Fruit fly (Drosophila melanogaster) whole organism, embryonic: ENCODE measurements around the gene Osi18.
A peak's percentile ranks its signal among the peaks of the same experiment; 100 is the strongest.

Experiments used
- Adf1 ChIP-seq: fragments of 200-800 bp; sonication (Bioruptor generic); IDR thresholded peaks from 2 replicates; pipeline ENCODE4 v1.3.6; 2022; ENCODE audit warnings: missing biosample characterization, missing genetic modification characterization
- B-H2 ChIP-seq: fragments of 200-800 bp; sonication (Bioruptor generic); optimal IDR thresholded peaks from 2 replicates; lab custom pipeline; 2018; ENCODE audit warnings: missing biosample characterization, mild to moderate bottlenecking, missing genetic modification characterization
- Bgb ChIP-seq: fragments of 200-800 bp; sonication (Bioruptor generic); IDR thresholded peaks from 2 replicates; pipeline ENCODE4 v1.3.6; 2022; ENCODE audit warnings: missing biosample characterization, missing genetic modification characterization; ENCODE audit not compliant: partially characterized antibody
- BtbVII ChIP-seq: fragments of 200-800 bp; sonication (Bioruptor generic); optimal IDR thresholded peaks from 3 replicates; lab custom pipeline; 2017; ENCODE audit warnings: missing biosample characterization, mild to moderate bottlenecking, missing genetic modification characterization
- CG10321 ChIP-seq: fragments of 200-800 bp; sonication (Bioruptor generic); IDR thresholded peaks from 2 replicates; pipeline ENCODE4 v1.3.6; 2022; ENCODE audit warnings: missing biosample characterization, missing genetic modification characterization
- CG10366 ChIP-seq: fragments of 200-800 bp; sonication (Bioruptor generic); IDR thresholded peaks from 2 replicates; pipeline ENCODE4 v1.3.6; 2022; ENCODE audit warnings: missing biosample characterization, missing genetic modification characterization
- CG10431 ChIP-seq: fragments of 200-800 bp; sonication (Bioruptor generic); optimal IDR thresholded peaks from 3 replicates; lab custom pipeline; 2018; ENCODE audit warnings: missing biosample characterization, mild to moderate bottlenecking, missing genetic modification characterization
- CG10979 ChIP-seq: fragments of 200-800 bp; sonication (Bioruptor generic); optimal IDR thresholded peaks from 2 replicates; lab custom pipeline; 2018; ENCODE audit warnings: missing biosample characterization, mild to moderate bottlenecking, missing genetic modification characterization, moderate library complexity
- CG13624 ChIP-seq: fragments of 200-800 bp; sonication (Bioruptor generic); optimal IDR thresholded peaks from 2 replicates; lab custom pipeline; 2016; ENCODE audit warnings: missing biosample characterization, missing genetic modification characterization
- CG14014 ChIP-seq: fragments of 200-800 bp; sonication (Bioruptor generic); IDR thresholded peaks from 2 replicates; pipeline ENCODE4 v1.3.6; 2022; ENCODE audit warnings: missing biosample characterization, missing genetic modification characterization
- CG1602 ChIP-seq: fragments of 200-800 bp; sonication (Bioruptor generic); optimal IDR thresholded peaks from 3 replicates; lab custom pipeline; 2016; ENCODE audit warnings: missing biosample characterization, missing genetic modification characterization
- CG17612 ChIP-seq: fragments of 200-800 bp; sonication (Bioruptor generic); IDR thresholded peaks from 2 replicates; pipeline ENCODE4 v1.3.6; 2022; ENCODE audit warnings: missing biosample characterization, missing genetic modification characterization
- CG18476 ChIP-seq: fragments of 200-800 bp; sonication (Bioruptor generic); optimal IDR thresholded peaks from 2 replicates; lab custom pipeline; 2016; ENCODE audit warnings: missing biosample characterization, mild to moderate bottlenecking, missing genetic modification characterization
- CG4282 ChIP-seq: fragments of 200-800 bp; sonication (Bioruptor generic); optimal IDR thresholded peaks from 2 replicates; lab custom pipeline; 2016; ENCODE audit warnings: missing biosample characterization, missing genetic modification characterization
- CG5245 ChIP-seq: fragments of 200-800 bp; sonication (Bioruptor generic); optimal IDR thresholded peaks from 3 replicates; lab custom pipeline; 2016; ENCODE audit warnings: missing biosample characterization, missing genetic modification characterization
- CG7357 ChIP-seq: fragments of 200-800 bp; sonication (Bioruptor generic); IDR thresholded peaks from 3 replicates; pipeline ENCODE4 v1.3.6; 2022; ENCODE audit warnings: missing biosample characterization, missing genetic modification characterization
- CG7963 ChIP-seq: fragments of 200-800 bp; sonication (Bioruptor generic); IDR thresholded peaks from 3 replicates; pipeline ENCODE4 v1.3.6; 2022; ENCODE audit warnings: missing biosample characterization, missing genetic modification characterization; ENCODE audit not compliant: partially characterized antibody
- CG8281 ChIP-seq: fragments of 200-800 bp; sonication (Bioruptor generic); optimal IDR thresholded peaks from 2 replicates; lab custom pipeline; 2018; ENCODE audit warnings: missing biosample characterization, mild to moderate bottlenecking, missing genetic modification characterization, moderate library complexity
- CG8924 ChIP-seq: fragments of 200-800 bp; optimal IDR thresholded peaks from 3 replicates; lab custom pipeline; 2019; ENCODE audit warnings: missing biosample characterization, mild to moderate bottlenecking, missing genetic modification characterization, moderate library complexity
- CTCF ChIP-seq: fragments of 200-800 bp; sonication (Bioruptor generic); optimal IDR thresholded peaks from 2 replicates; lab custom pipeline; 2017; ENCODE audit warnings: missing biosample characterization, mild to moderate bottlenecking, missing genetic modification characterization, moderate library complexity
- Camta ChIP-seq: fragments of 200-800 bp; sonication (Bioruptor generic); optimal IDR thresholded peaks from 2 replicates; lab custom pipeline; 2016; ENCODE audit warnings: missing biosample characterization, missing genetic modification characterization
- Deaf1 ChIP-seq: fragments of 200-800 bp; optimal IDR thresholded peaks from 3 replicates; lab custom pipeline; 2019; ENCODE audit warnings: missing biosample characterization, mild to moderate bottlenecking, missing genetic modification characterization, moderate library complexity
- Doc3 ChIP-seq: fragments of 200-800 bp; sonication (Bioruptor generic); IDR thresholded peaks from 3 replicates; pipeline ENCODE4 v1.3.6; 2022; ENCODE audit warnings: missing biosample characterization, missing genetic modification characterization; ENCODE audit not compliant: partially characterized antibody
- E2f1 ChIP-seq: fragments of 200-800 bp; sonication (Bioruptor generic); IDR thresholded peaks from 2 replicates; pipeline ENCODE4 v1.3.6; 2022; ENCODE audit warnings: missing biosample characterization, missing genetic modification characterization
- Elba2 ChIP-seq: fragments of 200-800 bp; sonication (Bioruptor generic); optimal IDR thresholded peaks from 3 replicates; lab custom pipeline; 2016; ENCODE audit warnings: missing biosample characterization, missing genetic modification characterization
- Ets97D ChIP-seq: fragments of 200-800 bp; sonication (Bioruptor generic); optimal IDR thresholded peaks from 3 replicates; lab custom pipeline; 2016; ENCODE audit warnings: missing biosample characterization, missing genetic modification characterization
- Fer3 ChIP-seq: fragments of 200-800 bp; sonication (Bioruptor generic); optimal IDR thresholded peaks from 2 replicates; lab custom pipeline; 2018; ENCODE audit warnings: missing biosample characterization, mild to moderate bottlenecking, missing genetic modification characterization, moderate library complexity
- Gsc ChIP-seq: fragments of 200-800 bp; sonication (Bioruptor generic); IDR thresholded peaks from 2 replicates; pipeline ENCODE4 v1.3.6; 2022; ENCODE audit warnings: missing biosample characterization, missing genetic modification characterization
- HLH3B ChIP-seq: fragments of 200-800 bp; sonication (Bioruptor generic); IDR thresholded peaks from 2 replicates; pipeline ENCODE4 v1.3.6; 2022; ENCODE audit warnings: missing biosample characterization, missing genetic modification characterization
- NFAT ChIP-seq: fragments of 200-800 bp; sonication (Bioruptor generic); IDR thresholded peaks from 2 replicates; pipeline ENCODE4 v1.3.6; 2022; ENCODE audit warnings: missing biosample characterization, missing genetic modification characterization
- Nf-YB ChIP-seq: fragments of 200-800 bp; sonication (Bioruptor generic); optimal IDR thresholded peaks from 3 replicates; lab custom pipeline; 2019; ENCODE audit warnings: missing biosample characterization, mild to moderate bottlenecking, missing genetic modification characterization, moderate library complexity
- Poxn ChIP-seq: fragments of 200-800 bp; sonication (Bioruptor generic); IDR thresholded peaks from 2 replicates; pipeline ENCODE4 v1.3.6; 2022; ENCODE audit warnings: missing biosample characterization, missing genetic modification characterization
- Ptx1 ChIP-seq: fragments of 200-800 bp; sonication (Bioruptor generic); IDR thresholded peaks from 2 replicates; pipeline ENCODE4 v1.3.6; 2022; ENCODE audit warnings: missing biosample characterization, missing genetic modification characterization
- Tbp ChIP-seq: fragments of >200 bp; optimal IDR thresholded peaks from 2 replicates; lab custom pipeline; 2018; ENCODE audit warnings: missing biosample characterization, missing genetic modification characterization
- cato ChIP-seq: fragments of 200-800 bp; sonication (Bioruptor generic); optimal IDR thresholded peaks from 2 replicates; lab custom pipeline; 2016; ENCODE audit warnings: missing biosample characterization, missing genetic modification characterization, borderline replicate concordance
- cg ChIP-seq: fragments of 200-800 bp; sonication (Bioruptor generic); optimal IDR thresholded peaks from 3 replicates; lab custom pipeline; 2019; ENCODE audit warnings: missing biosample characterization, mild to moderate bottlenecking, missing genetic modification characterization, moderate library complexity
- eve ChIP-seq, 2 experiments: fragments of >200 bp; optimal IDR thresholded peaks; 2 replicates each; lab custom pipeline; 2017; ENCODE audit warnings: missing biosample characterization in 2 of 2, missing genetic modification characterization in 2 of 2
- kah ChIP-seq: fragments of 200-800 bp; sonication (Bioruptor generic); optimal IDR thresholded peaks from 2 replicates; lab custom pipeline; 2018; ENCODE audit warnings: missing biosample characterization, mild to moderate bottlenecking, missing genetic modification characterization
- kni ChIP-seq: fragments of 200-800 bp; sonication (Bioruptor generic); optimal IDR thresholded peaks from 3 replicates; lab custom pipeline; 2017; ENCODE audit warnings: mild to moderate bottlenecking, missing biosample characterization, missing genetic modification reagents, missing genetic modification characterization
- knrl ChIP-seq: fragments of 200-800 bp; sonication (Bioruptor generic); IDR thresholded peaks from 3 replicates; pipeline ENCODE4 v1.3.6; 2022; ENCODE audit warnings: missing biosample characterization, missing genetic modification characterization; ENCODE audit not compliant: partially characterized antibody
- lola ChIP-seq, 3 experiments: fragments of >200 bp in 2 of 3; fragments of 200-800 bp in 1 of 3; sonication (Bioruptor generic) in 1 of 3; optimal IDR thresholded peaks; 2 replicates each; lab custom pipeline; 2017 to 2019; ENCODE audit warnings: missing biosample characterization in 3 of 3, missing genetic modification characterization in 3 of 3, mild to moderate bottlenecking in 1 of 3, moderate library complexity in 1 of 3
- org-1 ChIP-seq: fragments of 200-800 bp; sonication (Bioruptor generic); optimal IDR thresholded peaks from 2 replicates; lab custom pipeline; 2017; ENCODE audit warnings: missing biosample characterization, missing genetic modification characterization
- p53 ChIP-seq: fragments of 200-800 bp; sonication (Bioruptor generic); optimal IDR thresholded peaks from 2 replicates; lab custom pipeline; 2016; ENCODE audit warnings: missing biosample characterization, missing genetic modification characterization
- pan ChIP-seq, 4 experiments: fragments of >200 bp in 3 of 4; fragments of 200-800 bp in 1 of 4; sonication (Bioruptor generic) in 1 of 4; optimal IDR thresholded peaks in 3 of 4; IDR thresholded peaks in 1 of 4; 2 replicates each; pipeline versions ENCODE4 v1.3.6 to Lab custom; 2017 to 2022; ENCODE audit warnings: missing biosample characterization in 2 of 4, missing genetic modification characterization in 2 of 4, mixed read lengths in 1 of 4
- pum ChIP-seq: fragments of 200-800 bp; sonication (Bioruptor generic); optimal IDR thresholded peaks from 2 replicates; lab custom pipeline; 2016; ENCODE audit warnings: missing biosample characterization, missing genetic modification characterization
- sens ChIP-seq: fragments of 200-800 bp; sonication (Bioruptor generic); peaks from one replicate; lab custom pipeline; 2016; ENCODE audit warnings: missing biosample characterization, missing genetic modification characterization
- sna ChIP-seq: fragments of 200-800 bp; sonication (Bioruptor generic); IDR thresholded peaks from 2 replicates; pipeline ENCODE4 v1.3.6; 2022; ENCODE audit warnings: missing biosample characterization, missing genetic modification characterization; ENCODE audit not compliant: partially characterized antibody
- tgo ChIP-seq: fragments of 200-800 bp; sonication (Bioruptor generic); IDR thresholded peaks from 3 replicates; pipeline ENCODE4 v1.3.6; 2022; ENCODE audit warnings: missing biosample characterization, missing genetic modification characterization
- wek ChIP-seq: fragments of 200-800 bp; sonication (Bioruptor generic); optimal IDR thresholded peaks from 3 replicates; lab custom pipeline; 2018; ENCODE audit warnings: missing biosample characterization, mild to moderate bottlenecking, missing genetic modification characterization, moderate library complexity
- z ChIP-seq: fragments of 200-800 bp; sonication (Bioruptor generic); IDR thresholded peaks from 3 replicates; pipeline ENCODE4 v1.3.6; 2022; ENCODE audit warnings: missing biosample characterization, missing genetic modification characterization

Osi18 gene

dm6 chr3R:6377497-6377896, 47.4 kb downstream of the Osi18 start, which contains the start of gene CG42537:
Gene CG42537 (plus strand): TSS chr3R:6377797.
- TF ChIP-seq eve (GFP tag; optimal IDR thresholded peaks at IDR 0.05; lab: Kevin White, UChicago) (no peak), p53 (no peak), sens (GFP tag; lab: Kevin White, UChicago) (peak; percentile 53), Doc3 (GFP tag; lab: Robert Waterston, UW) (no peak)
- TF ChIP-seq, all 482 proteins: peak for 1

dm6 chr3R:6380129-6380528, 50.1 kb downstream of the Osi18 start, which contains the start of the genes CG1024 and TfIIFalpha:
Gene CG1024 (minus strand): TSS chr3R:6380328.
Gene TfIIFalpha (plus strand): TSS chr3R:6380467.
- TF ChIP-seq Bgb (GFP tag; lab: Robert Waterston, UW), result peak; percentile 79
- TF ChIP-seq CG7357, result no peak
- TF ChIP-seq BtbVII, result no peak
- no peak for TF ChIP-seq Elba2
- no peak for TF ChIP-seq B-H2 (GFP tag; lab: Kevin White, UChicago)
- peak; percentile 4 for TF ChIP-seq CG10979 (tag; lab: Kevin White, UChicago)
- TF ChIP-seq CG17612 (GFP tag; lab: Robert Waterston, UW), result no peak
- no peak for TF ChIP-seq NFAT (GFP tag; lab: Robert Waterston, UW)
- TF ChIP-seq CG18476 (GFP tag; lab: Kevin White, UChicago), result no peak
- peak; percentile 81 for TF ChIP-seq knrl
- TF ChIP-seq E2f1 (GFP tag; lab: Robert Waterston, UW), result no peak
- peak; percentile 87 for TF ChIP-seq CG7963
- no peak for TF ChIP-seq CG8924
- no peak for TF ChIP-seq CG5245 (GFP tag; lab: Kevin White, UChicago)
- TF ChIP-seq sna, result peak; percentile 90
- no peak for TF ChIP-seq Ptx1 (GFP tag; lab: Robert Waterston, UW)
- no peak for TF ChIP-seq Poxn (GFP tag; lab: Robert Waterston, UW)
- TF ChIP-seq Tbp (GFP tag; lab: Kevin White, UChicago), result no peak
- no peak for TF ChIP-seq Fer3 (tag; lab: Kevin White, UChicago)
- no peak for TF ChIP-seq Deaf1
- no peak for TF ChIP-seq org-1 (GFP tag; lab: Kevin White, UChicago)
- no peak for TF ChIP-seq z
- no peak for TF ChIP-seq kni (GFP tag; lab: Kevin White, UChicago)
- TF ChIP-seq CG1602 (GFP tag; lab: Kevin White, UChicago), result no peak
- TF ChIP-seq tgo (GFP tag; lab: Robert Waterston, UW), result no peak
- no peak for TF ChIP-seq CG10431 (GFP tag; lab: Kevin White, UChicago)
- no peak for TF ChIP-seq CG13624
- no peak for TF ChIP-seq CG10366 (GFP tag; lab: Robert Waterston, UW)
- TF ChIP-seq CG8281 (tag; lab: Kevin White, UChicago), result no peak
- TF ChIP-seq Adf1, result 0 out of 2 replicates have a peak, but pooled peaks have one; percentile 8
- TF ChIP-seq Camta, result no peak
- no peak for TF ChIP-seq Nf-YB (GFP tag; lab: Kevin White, UChicago)
- TF ChIP-seq lola (GFP tag; optimal IDR thresholded peaks at IDR 0.05; lab: Kevin White, UChicago), result no peak
- no peak for TF ChIP-seq HLH3B (GFP tag; lab: Robert Waterston, UW)
- TF ChIP-seq Gsc (GFP tag; lab: Robert Waterston, UW), result no peak
- no peak for TF ChIP-seq pan (optimal IDR thresholded peaks at IDR 0.05; lab: Kevin White, UChicago)
- TF ChIP-seq pan (GFP tag; optimal IDR thresholded peaks at IDR 0.05 in 1 of 2, IDR thresholded peaks at IDR 0.05 in 1 of 2), result no peak
- TF ChIP-seq CG10321 (GFP tag; lab: Robert Waterston, UW), result no peak
- TF ChIP-seq CG14014 (GFP tag; lab: Robert Waterston, UW), result no peak
- TF ChIP-seq wek, result no peak
- TF ChIP-seq kah (GFP tag; lab: Kevin White, UChicago), result no peak
- TF ChIP-seq pum (GFP tag; lab: Kevin White, UChicago), result no peak
- TF ChIP-seq CG4282 (GFP tag; lab: Kevin White, UChicago), result no peak
- peak; percentile 38 for TF ChIP-seq Ets97D (GFP tag; lab: Kevin White, UChicago)
- TF ChIP-seq cato, result no peak
- TF ChIP-seq CTCF (GFP tag; lab: Kevin White, UChicago), result no peak
- peak; percentile 39 for TF ChIP-seq cg (GFP tag; lab: Kevin White, UChicago)
